Worm (Caenorhabditis elegans) whole organism, young adult: ENCODE measurements around the gene C53C7.3.
"Not testable (repeated sequence)": the region's sequence is repeated elsewhere in the genome, so short reads cannot be mapped to it uniquely, and the experiment has no call there.

Experiments used
- B0019.2 ChIP-seq: fragments of 200-800 bp; sonication (Bioruptor generic); conservative IDR thresholded peaks from 2 replicates; pipeline ENCODE4 v1.3.6; 2022; ENCODE audit warnings: missing genetic modification reagents, missing genetic modification characterization, missing compliant biosample characterization
- B0261.1 ChIP-seq: sonication (generic microtip); optimal IDR thresholded peaks from 2 replicates; lab custom pipeline; 2016; ENCODE audit warnings: mild to moderate bottlenecking, missing genetic modification characterization, moderate library complexity, missing compliant biosample characterization
- C06A6.2 ChIP-seq: fragments of 200-800 bp; sonication (Bioruptor generic); conservative IDR thresholded peaks from 2 replicates; pipeline ENCODE4 v1.3.6; 2022; ENCODE audit warnings: missing genetic modification characterization, missing compliant biosample characterization
- F23B12.7 ChIP-seq: sonication (generic microtip); optimal IDR thresholded peaks from 2 replicates; lab custom pipeline; 2017; ENCODE audit warnings: missing genetic modification characterization, mild to moderate bottlenecking, missing compliant biosample characterization, antibody characterized with exemption, moderate library complexity; ENCODE audit not compliant: insufficient read depth
- F52B5.7 ChIP-seq: sonication (generic microtip); optimal IDR thresholded peaks from 2 replicates; lab custom pipeline; 2016; ENCODE audit warnings: mild to moderate bottlenecking, missing genetic modification characterization, missing compliant biosample characterization
- F57A8.1 ChIP-seq: fragments of 200-800 bp; sonication (Bioruptor generic); optimal IDR thresholded peaks from 2 replicates; lab custom pipeline; 2018; ENCODE audit warnings: mild to moderate bottlenecking, missing genetic modification characterization, moderate library complexity, missing compliant biosample characterization
- F57C9.4 ChIP-seq: sonication (generic microtip); optimal IDR thresholded peaks from 2 replicates; lab custom pipeline; 2017; ENCODE audit warnings: mild to moderate bottlenecking, missing genetic modification characterization, missing compliant biosample characterization
- K11D2.4 ChIP-seq: fragments of 200-800 bp; sonication (Bioruptor generic); IDR thresholded peaks from 2 replicates; pipeline ENCODE4 v1.3.6; 2022; ENCODE audit warnings: missing genetic modification reagents, missing genetic modification characterization, missing compliant biosample characterization
- Y53F4B.3 ChIP-seq: fragments of 200-800 bp; sonication (Bioruptor generic); IDR thresholded peaks from 2 replicates; pipeline ENCODE4 v1.3.6; 2022; ENCODE audit warnings: missing genetic modification reagents, missing genetic modification characterization, missing compliant biosample characterization
- Y79H2A.3 ChIP-seq: fragments of 200-800 bp; sonication (Bioruptor generic); conservative IDR thresholded peaks from 2 replicates; pipeline ENCODE4 v1.3.6; 2022; ENCODE audit warnings: missing genetic modification reagents, missing genetic modification characterization, missing compliant biosample characterization
- akir-1 ChIP-seq: fragments of 200-800 bp; sonication (Bioruptor generic); optimal IDR thresholded peaks from 2 replicates; lab custom pipeline; 2018; ENCODE audit warnings: mild to moderate bottlenecking, missing genetic modification characterization, moderate library complexity, missing compliant biosample characterization
- ama-1 ChIP-seq, 3 experiments: fragments of 150-350 bp in 1 of 3; sonication (generic microtip) in 2 of 3; optimal IDR thresholded peaks; 2 replicates each; lab custom pipeline; 2014 to 2018; ENCODE audit warnings: missing biosample characterization in 2 of 3, missing genetic modification characterization in 2 of 3, missing genetic modification reagents in 2 of 3
- aptf-2 ChIP-seq: fragments of 200-800 bp; sonication (Bioruptor generic); conservative IDR thresholded peaks from 2 replicates; pipeline ENCODE4 v1.3.6; 2022; ENCODE audit warnings: missing genetic modification reagents, missing genetic modification characterization, missing compliant biosample characterization
- attf-3 ChIP-seq: fragments of 200-800 bp; sonication (Bioruptor generic); conservative IDR thresholded peaks from 2 replicates; pipeline ENCODE4 v1.3.6; 2022; ENCODE audit warnings: missing genetic modification reagents, missing genetic modification characterization, missing compliant biosample characterization
- attf-5 ChIP-seq: fragments of 200-800 bp; sonication (Bioruptor generic); optimal IDR thresholded peaks from 2 replicates; lab custom pipeline; 2018; ENCODE audit warnings: mild to moderate bottlenecking, missing genetic modification characterization, missing compliant biosample characterization
- attf-6 ChIP-seq: fragments of 200-800 bp; sonication (Bioruptor generic); IDR thresholded peaks from 2 replicates; pipeline ENCODE4 v1.3.6; 2022; ENCODE audit warnings: missing genetic modification reagents, missing genetic modification characterization, missing compliant biosample characterization
- cebp-2 ChIP-seq: fragments of 200-800 bp; sonication (Bioruptor generic); IDR thresholded peaks from 2 replicates; pipeline ENCODE4 v1.3.6; 2022; ENCODE audit warnings: missing genetic modification characterization, missing compliant biosample characterization
- ceh-100 ChIP-seq: fragments of 200-800 bp; sonication (Bioruptor generic); IDR thresholded peaks from 2 replicates; pipeline ENCODE4 v1.3.6; 2022; ENCODE audit warnings: missing genetic modification reagents, missing genetic modification characterization, missing compliant biosample characterization
- ceh-27 ChIP-seq: fragments of 200-800 bp; sonication (Bioruptor generic); optimal IDR thresholded peaks from 2 replicates; lab custom pipeline; 2018; ENCODE audit warnings: mild to moderate bottlenecking, missing genetic modification characterization, moderate library complexity, missing compliant biosample characterization
- ceh-79 ChIP-seq: sonication (generic microtip); optimal IDR thresholded peaks from 2 replicates; lab custom pipeline; 2017; ENCODE audit warnings: mild to moderate bottlenecking, missing genetic modification characterization, missing compliant biosample characterization
- egl-44 ChIP-seq: fragments of 200-800 bp; sonication (Bioruptor generic); IDR thresholded peaks from 2 replicates; pipeline ENCODE4 v1.3.6; 2022; ENCODE audit warnings: missing genetic modification reagents, missing genetic modification characterization, missing compliant biosample characterization
- egrh-3 ChIP-seq: fragments of 200-800 bp; sonication (Bioruptor generic); IDR thresholded peaks from 2 replicates; pipeline ENCODE4 v1.3.6; 2022; ENCODE audit warnings: missing genetic modification reagents, missing genetic modification characterization, missing compliant biosample characterization
- ekl-4 ChIP-seq: fragments of 200-800 bp; sonication (Bioruptor generic); IDR thresholded peaks from 2 replicates; pipeline ENCODE4 v1.3.6; 2022; ENCODE audit warnings: missing genetic modification reagents, missing genetic modification characterization, missing compliant biosample characterization
- fkh-3 ChIP-seq: sonication (generic microtip); optimal IDR thresholded peaks from 2 replicates; lab custom pipeline; 2016; ENCODE audit warnings: mild to moderate bottlenecking, missing genetic modification characterization, missing compliant biosample characterization
- gei-17 ChIP-seq: fragments of 200-800 bp; sonication (Bioruptor generic); optimal IDR thresholded peaks from 2 replicates; lab custom pipeline; 2018; ENCODE audit warnings: mild to moderate bottlenecking, missing genetic modification characterization, missing compliant biosample characterization
- hmg-20 ChIP-seq: fragments of 200-800 bp; sonication (Bioruptor generic); IDR thresholded peaks from 2 replicates; pipeline ENCODE4 v1.3.6; 2022; ENCODE audit warnings: missing genetic modification reagents, missing genetic modification characterization, missing compliant biosample characterization
- lin-26 ChIP-seq: fragments of 200-800 bp; sonication (Bioruptor generic); IDR thresholded peaks from 2 replicates; pipeline ENCODE4 v1.3.6; 2022; ENCODE audit warnings: missing genetic modification reagents, missing genetic modification characterization, missing compliant biosample characterization
- lin-35 ChIP-seq, 3 experiments: fragments of 150-350 bp in 2 of 3; sonication (generic microtip) in 1 of 3; optimal IDR thresholded peaks; 2 replicates each; lab custom pipeline; 2014 to 2018; ENCODE audit warnings: missing biosample characterization in 3 of 3, missing genetic modification characterization in 3 of 3, missing genetic modification reagents in 3 of 3
- lin-54 ChIP-seq: fragments of 200-800 bp; sonication (Bioruptor generic); optimal IDR thresholded peaks from 2 replicates; lab custom pipeline; 2018; ENCODE audit warnings: mild to moderate bottlenecking, missing genetic modification characterization, missing compliant biosample characterization
- madf-3 ChIP-seq: fragments of 200-800 bp; sonication (Bioruptor generic); IDR thresholded peaks from 2 replicates; pipeline ENCODE4 v1.3.6; 2022; ENCODE audit warnings: missing genetic modification reagents, missing genetic modification characterization, missing compliant biosample characterization
- madf-8 ChIP-seq: fragments of 200-800 bp; sonication (Bioruptor generic); conservative IDR thresholded peaks from 2 replicates; pipeline ENCODE4 v1.3.6; 2022; ENCODE audit warnings: missing genetic modification reagents, missing genetic modification characterization, missing compliant biosample characterization
- mxl-1 ChIP-seq: sonication (generic microtip); optimal IDR thresholded peaks from 2 replicates; lab custom pipeline; 2016; ENCODE audit warnings: missing genetic modification characterization, missing compliant biosample characterization
- nhr-179 ChIP-seq: sonication (generic microtip); optimal IDR thresholded peaks from 2 replicates; lab custom pipeline; 2016; ENCODE audit warnings: mild to moderate bottlenecking, missing genetic modification characterization, missing compliant biosample characterization
- pbrm-1 ChIP-seq: fragments of 200-800 bp; sonication (Bioruptor generic); IDR thresholded peaks from 2 replicates; pipeline ENCODE4 v1.3.6; 2022; ENCODE audit warnings: missing genetic modification reagents, missing genetic modification characterization, missing compliant biosample characterization
- pha-4 ChIP-seq: fragments of 150-350 bp; sonication (generic microtip); optimal IDR thresholded peaks from 2 replicates; lab custom pipeline; 2014; ENCODE audit warnings: missing biosample characterization, missing genetic modification reagents, missing genetic modification characterization
- rcor-1 ChIP-seq: fragments of 200-800 bp; sonication (Bioruptor generic); IDR thresholded peaks from 2 replicates; pipeline ENCODE4 v1.3.6; 2022; ENCODE audit warnings: missing genetic modification reagents, missing genetic modification characterization, missing compliant biosample characterization
- rec-8 ChIP-seq, 2 experiments: sonication (generic microtip); optimal IDR thresholded peaks; 2 replicates each; lab custom pipeline; 2016; ENCODE audit warnings: mild to moderate bottlenecking in 2 of 2, missing genetic modification characterization in 2 of 2, missing genetic modification reagents in 2 of 2, missing genotype in 2 of 2, missing biosample characterization in 1 of 2, missing compliant biosample characterization in 1 of 2, moderate library complexity in 1 of 2
- rpc-1 ChIP-seq, 2 experiments: fragments of 150-350 bp in 1 of 2; sonication (generic microtip) in 1 of 2; optimal IDR thresholded peaks; 2 replicates each; lab custom pipeline; 2014 to 2018; ENCODE audit warnings: missing biosample characterization in 1 of 2, missing genetic modification characterization in 1 of 2, missing genetic modification reagents in 1 of 2, missing genotype in 1 of 2
- sea-2 ChIP-seq: fragments of 200-800 bp; sonication (Bioruptor generic); IDR thresholded peaks from 2 replicates; pipeline ENCODE4 v1.3.6; 2022; ENCODE audit warnings: missing genetic modification characterization, missing compliant biosample characterization
- snpc-1.3 ChIP-seq: sonication (generic microtip); optimal IDR thresholded peaks from 2 replicates; lab custom pipeline; 2017; ENCODE audit warnings: missing genetic modification characterization, mild to moderate bottlenecking, missing compliant biosample characterization, antibody characterized with exemption, moderate library complexity, missing genotype, missing genetic modification reagents; ENCODE audit not compliant: insufficient read depth
- somi-1 ChIP-seq: fragments of 200-800 bp; sonication (Bioruptor generic); optimal IDR thresholded peaks from 2 replicates; lab custom pipeline; 2018; ENCODE audit warnings: mild to moderate bottlenecking, missing genetic modification characterization, missing compliant biosample characterization
- sptf-2 ChIP-seq: fragments of 200-800 bp; sonication (Bioruptor generic); optimal IDR thresholded peaks from 2 replicates; lab custom pipeline; 2018; ENCODE audit warnings: mild to moderate bottlenecking, missing genetic modification characterization, missing compliant biosample characterization
- tbp1 ChIP-seq: fragments of 200-800 bp; sonication (Bioruptor generic); optimal IDR thresholded peaks from 2 replicates; lab custom pipeline; 2018; ENCODE audit warnings: mild to moderate bottlenecking, missing genetic modification characterization, missing compliant biosample characterization
- tlf-1 ChIP-seq: fragments of 200-800 bp; sonication (Bioruptor generic); optimal IDR thresholded peaks from 2 replicates; lab custom pipeline; 2018; ENCODE audit warnings: mild to moderate bottlenecking, missing genetic modification characterization, missing compliant biosample characterization
- ztf-18 ChIP-seq: sonication (generic microtip); optimal IDR thresholded peaks from 2 replicates; lab custom pipeline; 2016; ENCODE audit warnings: missing genotype, mild to moderate bottlenecking, missing genetic modification characterization, missing compliant biosample characterization

Gene C53C7.3

DNA sequence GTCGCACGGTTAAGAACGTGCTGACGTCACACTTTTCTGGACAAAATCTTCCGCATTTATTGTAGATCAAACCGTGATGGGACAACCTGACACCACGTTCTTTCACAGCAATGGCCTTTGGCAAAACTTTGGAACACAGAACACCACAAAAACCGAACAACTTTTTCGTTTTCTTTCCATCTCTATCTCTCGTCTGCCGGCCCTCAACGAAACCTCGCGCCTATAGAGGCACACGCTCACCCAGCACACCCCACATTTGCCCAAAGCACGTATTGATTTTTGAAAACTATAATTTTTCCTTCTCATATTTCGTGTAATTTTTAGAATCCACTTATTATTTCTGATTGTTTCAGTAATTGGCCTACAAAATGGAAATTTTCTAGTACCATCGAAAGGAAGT lies 6.5 kb upstream of the C53C7.3 start:
- TF ChIP-seq somi-1 (GFP tag; lab: Kevin White, UChicago) = no peak
- TF ChIP-seq pha-4 = no peak
- TF ChIP-seq Y53F4B.3 (GFP tag; lab: Robert Waterston, UW) = no peak
- no peak for TF ChIP-seq gei-17
- TF ChIP-seq B0019.2 (GFP tag; lab: Robert Waterston, UW) = no peak
- TF ChIP-seq B0261.1 (tag; lab: Kevin White, UChicago) = no peak

DNA sequence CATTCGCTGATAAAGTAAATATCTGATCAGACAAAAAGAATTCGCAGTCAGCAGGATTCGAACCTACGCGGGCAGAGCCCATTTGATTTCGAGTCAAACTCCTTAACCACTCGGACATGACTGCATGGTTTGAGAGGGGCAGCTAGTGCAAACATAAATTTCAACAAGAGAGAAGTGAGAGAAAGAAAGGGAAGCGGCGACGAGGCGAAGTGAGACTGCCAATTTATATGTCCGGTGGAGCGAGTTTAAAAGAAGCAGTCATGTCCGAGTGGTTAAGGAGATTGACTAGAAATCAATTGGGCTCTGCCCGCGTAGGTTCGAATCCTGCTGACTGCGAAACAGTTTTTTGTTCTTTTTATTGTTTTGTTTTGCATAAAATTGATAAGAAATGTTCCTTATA lies 2.0 kb upstream of the C53C7.3 start:
- TF ChIP-seq rec-8 (tag; optimal IDR thresholded peaks at IDR 0.05; lab: Kevin White, UChicago) (peak; percentile 80 to 81), F57A8.1 (GFP tag; lab: Kevin White, UChicago) (peak; percentile 58), ekl-4 (GFP tag; lab: Robert Waterston, UW) (peak; percentile 91), egl-44 (GFP tag; lab: Robert Waterston, UW) (peak; percentile 75), tlf-1 (GFP tag; lab: Kevin White, UChicago) (peak; percentile 66), tbp1 (GFP tag; lab: Kevin White, UChicago) (peak; percentile 100), attf-5 (GFP tag; lab: Kevin White, UChicago) (peak; percentile 70), ztf-18 (peak; percentile 80), hmg-20 (GFP tag; lab: Robert Waterston, UW) (peak; percentile 89), Y53F4B.3 (GFP tag; lab: Robert Waterston, UW) (peak; percentile 47; the same call in 1 of the 2 replicates), K11D2.4 (GFP tag; lab: Robert Waterston, UW) (peak; percentile 88), ceh-27 (GFP tag; lab: Kevin White, UChicago) (peak; percentile 87), fkh-3 (tag; lab: Kevin White, UChicago) (peak; percentile 84), lin-26 (GFP tag; lab: Robert Waterston, UW) (peak; percentile 96), attf-3 (peak; percentile 53; the same call in 1 of the 2 replicates), cebp-2 (GFP tag; lab: Robert Waterston, UW) (peak; percentile 92; the same call in 1 of the 2 replicates), aptf-2 (GFP tag; lab: Robert Waterston, UW) (0 out of 2 replicates have a peak, but pooled peaks have one; percentile 41), akir-1 (peak; percentile 82), madf-8 (peak; percentile 23; the same call in 1 of the 2 replicates), C06A6.2 (peak; percentile 74), ama-1 (GFP tag; optimal IDR thresholded peaks at IDR 0.05; lab: Kevin White, UChicago) (peak; percentile 78 to 89), lin-54 (GFP tag; lab: Kevin White, UChicago) (peak; percentile 71), ceh-79 (tag; lab: Kevin White, UChicago) (peak; percentile 54), pbrm-1 (GFP tag; lab: Robert Waterston, UW) (peak; percentile 94), ceh-100 (GFP tag; lab: Robert Waterston, UW) (peak; percentile 69), Y79H2A.3 (peak; percentile 79), F52B5.7 (tag; lab: Kevin White, UChicago) (peak; percentile 95), snpc-1.3 (tag; lab: Kevin White, UChicago) (peak; percentile 84), sptf-2 (GFP tag; lab: Kevin White, UChicago) (peak; percentile 50), madf-3 (GFP tag; lab: Robert Waterston, UW) (0 out of 2 replicates have a peak, but pooled peaks have one; percentile 62), mxl-1 (tag; lab: Kevin White, UChicago) (peak; percentile 83), lin-35 (GFP tag; optimal IDR thresholded peaks at IDR 0.05; lab: Kevin White, UChicago) (peak in 1 of 3 experiments; percentile 72), nhr-179 (tag; lab: Kevin White, UChicago) (peak; percentile 36), F57C9.4 (tag; lab: Kevin White, UChicago) (peak; percentile 63), sea-2 (GFP tag; lab: Robert Waterston, UW) (peak; percentile 80; the same call in 1 of the 2 replicates), attf-6 (GFP tag; lab: Robert Waterston, UW) (peak; percentile 81), egrh-3 (GFP tag; lab: Robert Waterston, UW) (peak; percentile 72), rcor-1 (GFP tag; lab: Robert Waterston, UW) (peak; percentile 92), F23B12.7 (tag; lab: Kevin White, UChicago) (peak; percentile 75), rpc-1 (optimal IDR thresholded peaks at IDR 0.05; lab: Kevin White, UChicago) (peak; percentile 99), rpc-1 (tag; optimal IDR thresholded peaks at IDR 0.05; lab: Kevin White, UChicago) (peak; percentile 95)
- TF ChIP-seq ama-1 (optimal IDR thresholded peaks at IDR 0.05; lab: Kevin White, UChicago) = not testable (repeated sequence)
